Worm (Caenorhabditis elegans) whole organism, L1 larva: ENCODE measurements around the gene drr-2.

Experiments
- C04F5.9 ChIP-seq: sonication (generic microtip); optimal IDR thresholded peaks from 2 replicates; lab custom pipeline; 2016; ENCODE audit warnings: missing genetic modification characterization, missing compliant biosample characterization
- C16A3.4 ChIP-seq: fragments of 150-350 bp; optimal IDR thresholded peaks from 2 replicates; lab custom pipeline; 2014; ENCODE audit warnings: missing biosample characterization, missing genetic modification characterization
- F16B12.6 ChIP-seq: fragments of 150-350 bp; optimal IDR thresholded peaks from 2 replicates; lab custom pipeline; 2014; ENCODE audit warnings: missing biosample characterization, missing genetic modification characterization
- ceh-82 ChIP-seq, 3 experiments: fragments of 150-350 bp in 1 of 3; sonication (generic microtip) in 2 of 3; optimal IDR thresholded peaks; 2 replicates each; lab custom pipeline; 2014 to 2017; ENCODE audit warnings: missing biosample characterization in 3 of 3, missing genetic modification characterization in 3 of 3
- ceh-90 ChIP-seq: sonication (generic microtip); optimal IDR thresholded peaks from 2 replicates; lab custom pipeline; 2016; ENCODE audit warnings: missing genetic modification characterization, missing compliant biosample characterization
- ces-1 ChIP-seq: fragments of 150-350 bp; optimal IDR thresholded peaks from 2 replicates; lab custom pipeline; 2014; ENCODE audit warnings: missing biosample characterization, missing genetic modification reagents, missing genetic modification characterization
- dpl-1 ChIP-seq, 3 experiments: fragments of 150-350 bp in 2 of 3; sonication (generic microtip) in 1 of 3; optimal IDR thresholded peaks; 2 replicates each; lab custom pipeline; 2014 to 2017; ENCODE audit warnings: missing biosample characterization in 3 of 3, missing genetic modification characterization in 3 of 3, missing genetic modification reagents in 3 of 3
- dsc-1 ChIP-seq: sonication (generic microtip); optimal IDR thresholded peaks from 2 replicates; lab custom pipeline; 2016; ENCODE audit warnings: mild to moderate bottlenecking, missing genetic modification characterization, missing compliant biosample characterization
- efl-1 ChIP-seq, 4 experiments: fragments of 150-350 bp; optimal IDR thresholded peaks in 3 of 4; peaks in 1 of 4; 1 replicate in 1 of 4; 2 replicates in 3 of 4; lab custom pipeline; 2014; ENCODE audit warnings: missing biosample characterization in 2 of 4, missing genetic modification characterization in 2 of 4, missing genetic modification reagents in 2 of 4
- egl-13 ChIP-seq: sonication (generic microtip); optimal IDR thresholded peaks from 2 replicates; lab custom pipeline; 2016; ENCODE audit warnings: missing genotype, missing genetic modification reagents, missing genetic modification characterization, missing compliant biosample characterization
- elt-2 ChIP-seq: sonication (generic microtip); optimal IDR thresholded peaks from 2 replicates; lab custom pipeline; 2016; ENCODE audit warnings: missing genetic modification characterization, mild to moderate bottlenecking, inconsistent platforms, missing compliant biosample characterization, missing genetic modification reagents
- fkh-4 ChIP-seq: sonication (generic microtip); optimal IDR thresholded peaks from 2 replicates; lab custom pipeline; 2016; ENCODE audit warnings: missing compliant biosample characterization, missing genetic modification characterization, borderline replicate concordance
- fkh-8 ChIP-seq: sonication (generic microtip); optimal IDR thresholded peaks from 2 replicates; lab custom pipeline; 2016; ENCODE audit warnings: mild to moderate bottlenecking, missing genetic modification characterization, missing compliant biosample characterization
- grh-1 ChIP-seq: fragments of 200-800 bp; sonication (Bioruptor generic); IDR thresholded peaks from 2 replicates; pipeline ENCODE4 v1.3.6; 2022; ENCODE audit warnings: missing genetic modification reagents, missing genetic modification characterization, missing compliant biosample characterization
- hlh-4 ChIP-seq: sonication (generic microtip); optimal IDR thresholded peaks from 2 replicates; lab custom pipeline; 2016; ENCODE audit warnings: mild to moderate bottlenecking, missing genetic modification characterization, missing compliant biosample characterization
- jun-1 ChIP-seq: fragments of 150-350 bp; optimal IDR thresholded peaks from 2 replicates; lab custom pipeline; 2014; ENCODE audit warnings: missing biosample characterization, missing genetic modification reagents, missing genetic modification characterization
- lin-13 ChIP-seq: fragments of 150-350 bp; optimal IDR thresholded peaks from 2 replicates; lab custom pipeline; 2014; ENCODE audit warnings: missing biosample characterization, missing genetic modification reagents, missing genetic modification characterization
- lin-14 ChIP-seq: fragments of 200-800 bp; sonication (Bioruptor generic); optimal IDR thresholded peaks from 2 replicates; lab custom pipeline; 2018; ENCODE audit warnings: mild to moderate bottlenecking, missing genetic modification characterization, moderate library complexity, missing compliant biosample characterization
- lin-15B ChIP-seq: fragments of 150-350 bp; sonication (generic microtip); optimal IDR thresholded peaks from 3 replicates; lab custom pipeline; 2014; ENCODE audit warnings: missing biosample characterization, missing genetic modification characterization
- lin-35 ChIP-seq, 2 experiments: fragments of 150-350 bp; optimal IDR thresholded peaks; 2 replicates each; lab custom pipeline; 2014; ENCODE audit warnings: missing biosample characterization in 2 of 2, missing genetic modification characterization in 2 of 2, missing genetic modification reagents in 2 of 2
- mab-9 ChIP-seq: fragments of 200-800 bp; sonication (Bioruptor generic); IDR thresholded peaks from 2 replicates; pipeline ENCODE4 v1.3.6; 2022; ENCODE audit warnings: missing genetic modification reagents, missing genetic modification characterization, missing compliant biosample characterization
- mdl-1 ChIP-seq, 2 experiments: fragments of 150-350 bp; optimal IDR thresholded peaks; 2 replicates each; lab custom pipeline; 2014 to 2017; ENCODE audit warnings: missing biosample characterization in 2 of 2, missing genetic modification characterization in 2 of 2, inconsistent platforms in 1 of 2
- mep-1 ChIP-seq: fragments of 150-350 bp; optimal IDR thresholded peaks from 2 replicates; lab custom pipeline; 2014; ENCODE audit warnings: missing biosample characterization, missing genetic modification characterization
- nhr-20 ChIP-seq: sonication (generic microtip); optimal IDR thresholded peaks from 2 replicates; lab custom pipeline; 2016; ENCODE audit warnings: mild to moderate bottlenecking, missing genetic modification characterization, missing compliant biosample characterization
- nhr-47 ChIP-seq: sonication (generic microtip); optimal IDR thresholded peaks from 2 replicates; lab custom pipeline; 2016; ENCODE audit warnings: mild to moderate bottlenecking, missing genetic modification characterization, moderate library complexity, missing compliant biosample characterization
- nhr-71 ChIP-seq: sonication (generic microtip); optimal IDR thresholded peaks from 2 replicates; lab custom pipeline; 2016; ENCODE audit warnings: mild to moderate bottlenecking, missing genetic modification characterization, moderate library complexity, missing compliant biosample characterization
- nhr-85 ChIP-seq: sonication (generic microtip); peaks from one replicate; lab custom pipeline; 2016; ENCODE audit warnings: missing genetic modification characterization, inconsistent platforms, missing compliant biosample characterization
- nhr-90 ChIP-seq: sonication (generic microtip); optimal IDR thresholded peaks from 2 replicates; lab custom pipeline; 2016; ENCODE audit warnings: mild to moderate bottlenecking, missing genetic modification characterization, missing compliant biosample characterization; ENCODE audit not compliant: poor library complexity
- pag-3 ChIP-seq: sonication (generic microtip); optimal IDR thresholded peaks from 2 replicates; lab custom pipeline; 2017; ENCODE audit warnings: missing genetic modification characterization, mild to moderate bottlenecking, missing compliant biosample characterization, antibody characterized with exemption, borderline replicate concordance; ENCODE audit not compliant: insufficient read depth
- pax-3 ChIP-seq: fragments of 200-800 bp; sonication (Bioruptor generic); optimal IDR thresholded peaks from 2 replicates; lab custom pipeline; 2018; ENCODE audit warnings: mild to moderate bottlenecking, missing genetic modification characterization, moderate library complexity, missing compliant biosample characterization
- pqm-1 ChIP-seq: sonication (generic microtip); optimal IDR thresholded peaks from 3 replicates; lab custom pipeline; 2017; ENCODE audit warnings: missing biosample characterization, missing genetic modification characterization
- snu-23 ChIP-seq: sonication (generic microtip); optimal IDR thresholded peaks from 2 replicates; lab custom pipeline; 2016; ENCODE audit warnings: missing genetic modification characterization, missing compliant biosample characterization
- sox-4 ChIP-seq: sonication (generic microtip); optimal IDR thresholded peaks from 2 replicates; lab custom pipeline; 2016; ENCODE audit warnings: missing genetic modification characterization, missing compliant biosample characterization
- sptf-1 ChIP-seq: fragments of 150-350 bp; optimal IDR thresholded peaks from 2 replicates; lab custom pipeline; 2014; ENCODE audit warnings: missing biosample characterization, missing genetic modification characterization
- unc-130 ChIP-seq: fragments of 150-350 bp; optimal IDR thresholded peaks from 2 replicates; lab custom pipeline; 2017; ENCODE audit warnings: missing biosample characterization, missing genetic modification characterization, inconsistent platforms
- unc-98 ChIP-seq: fragments of 200-800 bp; sonication (Bioruptor generic); IDR thresholded peaks from 2 replicates; pipeline ENCODE4 v1.3.6; 2022; ENCODE audit warnings: missing genetic modification characterization, missing compliant biosample characterization
- zag-1 ChIP-seq: fragments of 150-350 bp; optimal IDR thresholded peaks from 2 replicates; lab custom pipeline; 2014; ENCODE audit warnings: missing biosample characterization, missing genetic modification characterization

drr-2 gene

ce11 chrIII:13606865-13607264 lies 36.5 kb downstream of the drr-2 start:
- TF ChIP-seq egl-13 (tag; lab: Kevin White, UChicago) (no peak), C04F5.9 (tag; lab: Kevin White, UChicago) (no peak), dsc-1 (tag; lab: Kevin White, UChicago) (no peak), F16B12.6 (tag; lab: Kevin White, UChicago) (no peak), pag-3 (tag; lab: Kevin White, UChicago) (no peak), nhr-85 (tag; lab: Kevin White, UChicago) (no peak), snu-23 (GFP tag; lab: Kevin White, UChicago) (no peak), ceh-82 (tag; optimal IDR thresholded peaks at IDR 0.05; lab: Kevin White, UChicago) (no peak), nhr-47 (tag; lab: Kevin White, UChicago) (no peak), lin-15B (tag; lab: Kevin White, UChicago) (no peak), elt-2 (no peak), sptf-1 (tag; lab: Kevin White, UChicago) (no peak), lin-13 (no peak), grh-1 (GFP tag; lab: Robert Waterston, UW) (no peak), C16A3.4 (tag; lab: Kevin White, UChicago) (no peak), jun-1 (tag; lab: Kevin White, UChicago) (no peak), hlh-4 (no peak), zag-1 (tag; lab: Kevin White, UChicago) (no peak), nhr-20 (tag; lab: Kevin White, UChicago) (no peak), ceh-90 (tag; lab: Kevin White, UChicago) (no peak)

ce11 chrIII:13606016-13606530 lies 37.3 kb downstream of the drr-2 start, which contains the start of gene act-5:
Gene act-5, minus strand, starts transcription at chrIII:13606066.
- no peak for TF ChIP-seq efl-1 (optimal IDR thresholded peaks at IDR 0.05; lab: Kevin White, UChicago)
- TF ChIP-seq efl-1 (GFP tag; optimal IDR thresholded peaks at IDR 0.05 in 1 of 2; lab: Kevin White, UChicago) = peak in 1 of 2 experiments; percentile 76
- TF ChIP-seq lin-14 (GFP tag; lab: Kevin White, UChicago) = peak; percentile 23
- peak; percentile 48 for TF ChIP-seq nhr-85 (tag; lab: Kevin White, UChicago)
- TF ChIP-seq pax-3 (tag; lab: Kevin White, UChicago) = peak; percentile 3
- TF ChIP-seq jun-1 (tag; lab: Kevin White, UChicago) = peak; percentile 17
- TF ChIP-seq pqm-1 (tag; lab: Kevin White, UChicago) = peak; percentile 79
- TF ChIP-seq lin-35 (GFP tag; optimal IDR thresholded peaks at IDR 0.05; lab: Kevin White, UChicago) = peak in 1 of 2 experiments; percentile 71
- TF ChIP-seq ces-1 (GFP tag; lab: Kevin White, UChicago) = no peak
- TF ChIP-seq dpl-1 (GFP tag; optimal IDR thresholded peaks at IDR 0.05; lab: Kevin White, UChicago) = no peak
- TF ChIP-seq mdl-1 (tag; optimal IDR thresholded peaks at IDR 0.05; lab: Kevin White, UChicago) = peak in 1 of 2 experiments; percentile 30
- peak; percentile 30 for TF ChIP-seq nhr-90 (tag; lab: Kevin White, UChicago)
- no peak for TF ChIP-seq egl-13 (tag; lab: Kevin White, UChicago)
- no peak for TF ChIP-seq zag-1 (tag; lab: Kevin White, UChicago)
- TF ChIP-seq mep-1 (tag; lab: Kevin White, UChicago) = no peak
- TF ChIP-seq unc-98 (GFP tag; lab: Robert Waterston, UW) = no peak
- TF ChIP-seq fkh-4 (tag; lab: Kevin White, UChicago) = no peak
- no peak for TF ChIP-seq dsc-1 (tag; lab: Kevin White, UChicago)
- TF ChIP-seq sox-4 = no peak
- TF ChIP-seq nhr-71 (tag; lab: Kevin White, UChicago) = peak; percentile 26
- no peak for TF ChIP-seq unc-130 (tag; lab: Kevin White, UChicago)
- TF ChIP-seq elt-2 = peak; percentile 91
- no peak for TF ChIP-seq mab-9 (GFP tag; lab: Robert Waterston, UW)
- TF ChIP-seq fkh-8 (tag; lab: Kevin White, UChicago) = no peak
- TF ChIP-seq, all 84 proteins: peak for 11
